Worm (Caenorhabditis elegans) whole organism, dauer: Measurements from ENCODE around the gene phg-1.

Source experiments
- unc-62 ChIP-seq: sonication (generic microtip); optimal IDR thresholded peaks from 2 replicates; lab custom pipeline; 2017; ENCODE audit warnings: missing biosample characterization, missing genetic modification reagents, missing genetic modification characterization

phg-1 gene

ce11 chrII:10137358-10137757, at the start of gene phg-1:
phg-1 (plus strand) TSS chrII:10137658.
- no peak for TF ChIP-seq unc-62 (GFP tag; lab: Kevin White, UChicago)

ce11 chrII:10093120-10093519, 44.3 kb upstream of the phg-1 start:
- TF ChIP-seq unc-62 (GFP tag; lab: Kevin White, UChicago) = no peak

- no peak for TF ChIP-seq unc-62 (GFP tag; lab: Kevin White, UChicago)
Measured at ce11 chrII:10094190-10094923, 43.1 kb upstream of the phg-1 start, which contains the start of gene lact-2. lact-2 (plus strand) TSS chrII:10094873.

- no peak for TF ChIP-seq unc-62 (GFP tag; lab: Kevin White, UChicago)
Measured at ce11 chrII:10095224-10095623, 42.2 kb upstream of the phg-1 start.

- no peak for TF ChIP-seq unc-62 (GFP tag; lab: Kevin White, UChicago)
Measured at ce11 chrII:10098428-10098827, 39.0 kb upstream of the phg-1 start.

- no peak for TF ChIP-seq unc-62 (GFP tag; lab: Kevin White, UChicago)
Measured at ce11 chrII:10099072-10099471, 38.4 kb upstream of the phg-1 start.

- no peak for TF ChIP-seq unc-62 (GFP tag; lab: Kevin White, UChicago)
Measured at ce11 chrII:10099804-10100360, 37.6 kb upstream of the phg-1 start, which contains the start of the genes pas-7 and puf-12. pas-7 (minus strand) TSS chrII:10099854. puf-12 (plus strand) TSS chrII:10100310.

ce11 chrII:10103212-10103611, 34.2 kb upstream of the phg-1 start:
- TF ChIP-seq unc-62 (GFP tag; lab: Kevin White, UChicago) = no peak

- TF ChIP-seq unc-62 (GFP tag; lab: Kevin White, UChicago) = no peak
Measured at ce11 chrII:10105604-10106003, 31.9 kb upstream of the phg-1 start, which contains the start of gene ZK945.4. ZK945.4 (minus strand) TSS chrII:10105704.

ce11 chrII:10106870-10107269, 30.6 kb upstream of the phg-1 start, which contains the start of gene ZK945.6:
ZK945.6 (minus strand) TSS chrII:10106970.
- no peak for TF ChIP-seq unc-62 (GFP tag; lab: Kevin White, UChicago)

- no peak for TF ChIP-seq unc-62 (GFP tag; lab: Kevin White, UChicago)
Measured at ce11 chrII:10108377-10108776, 29.1 kb upstream of the phg-1 start, which contains the start of the genes ZK945.7 and ZK945.8. ZK945.7 (minus strand) TSS chrII:10108477. ZK945.8 (plus strand) TSS chrII:10108651.

- TF ChIP-seq unc-62 (GFP tag; lab: Kevin White, UChicago) = no peak
Measured at ce11 chrII:10116690-10117089, 20.8 kb upstream of the phg-1 start.

- no peak for TF ChIP-seq unc-62 (GFP tag; lab: Kevin White, UChicago)
Measured at ce11 chrII:10121725-10122124, 15.7 kb upstream of the phg-1 start, which contains the start of gene lov-1. lov-1 (minus strand) TSS chrII:10121825.

- no peak for TF ChIP-seq unc-62 (GFP tag; lab: Kevin White, UChicago)
Measured at ce11 chrII:10122465-10122864, 15.0 kb upstream of the phg-1 start, which contains the start of gene F27E5.7. F27E5.7 (plus strand) TSS chrII:10122765.

- no peak for TF ChIP-seq unc-62 (GFP tag; lab: Kevin White, UChicago)
Measured at ce11 chrII:10127389-10127788, 10.1 kb upstream of the phg-1 start, which contains the start of gene F27E5.8. F27E5.8 (minus strand) TSS chrII:10127489.

- no peak for TF ChIP-seq unc-62 (GFP tag; lab: Kevin White, UChicago)
Measured at ce11 chrII:10131760-10132159, 5.7 kb upstream of the phg-1 start, which contains the start of gene F27E5.5. F27E5.5 (minus strand) TSS chrII:10131860.
